Worm (Caenorhabditis elegans): ENCODE measurements around the gene col-152.

Gene col-152

ce11 chrV:10557094-10557493 lies 3.6 kb upstream of the col-152 start:
- TF ChIP-seq madf-2 (tag; optimal IDR thresholded peaks at IDR 0.05) (no peak), sdc-2 (tag; optimal IDR thresholded peaks at IDR 0.05) (no peak), ceh-30 (tag; optimal IDR thresholded peaks at IDR 0.05) (no peak), pag-3 (tag; optimal IDR thresholded peaks at IDR 0.05; ENCODE audit: borderline replicate concordance) (no peak), unc-42 (tag; optimal IDR thresholded peaks at IDR 0.05) (no peak), rnt-1 (tag; optimal IDR thresholded peaks at IDR 0.05) (no peak), mec-3 (tag; optimal IDR thresholded peaks at IDR 0.05; ENCODE audit: borderline replicate concordance) (no peak), ttx-3 (tag; optimal IDR thresholded peaks at IDR 0.05) (no peak), ref-2 (tag; optimal IDR thresholded peaks at IDR 0.05) (no peak), nhr-232 (tag; optimal IDR thresholded peaks at IDR 0.05) (no peak), pros-1 (tag; optimal IDR thresholded peaks at IDR 0.05) (no peak), nhr-11 (tag; optimal IDR thresholded peaks at IDR 0.05) (no peak), tbx-2 (tag; optimal IDR thresholded peaks at IDR 0.05) (no peak), elt-2 (tag; optimal IDR thresholded peaks at IDR 0.05) (no peak), syd-9 (tag; optimal IDR thresholded peaks at IDR 0.05) (no peak)

- TF ChIP-seq ceh-19 (GFP tag; optimal IDR thresholded peaks at IDR 0.05) (no peak), elt-4 (tag; optimal IDR thresholded peaks at IDR 0.05) (no peak), ceh-34 (tag; optimal IDR thresholded peaks at IDR 0.05) (no peak), pag-3 (tag; optimal IDR thresholded peaks at IDR 0.05; ENCODE audit: borderline replicate concordance) (no peak), ceh-18 (tag; optimal IDR thresholded peaks at IDR 0.05) (no peak), fkh-10 (GFP tag; optimal IDR thresholded peaks at IDR 0.05) (no peak), hlh-6 (tag; optimal IDR thresholded peaks at IDR 0.05) (no peak), pqm-1 (tag; optimal IDR thresholded peaks at IDR 0.05) (no peak), ahr-1 (tag; optimal IDR thresholded peaks at IDR 0.05) (no peak), K09A11.1 (tag; optimal IDR thresholded peaks at IDR 0.05; ENCODE audit: insufficient read depth) (no peak), elt-2 (tag; optimal IDR thresholded peaks at IDR 0.05) (no peak), unc-42 (tag; optimal IDR thresholded peaks at IDR 0.05) (no peak)
Measured at ce11 chrV:10557676-10558075, 3.0 kb upstream of the col-152 start, which contains the start of gene best-14. TSS of gene best-14 (plus strand) at chrV:10557976.

- TF ChIP-seq elt-4 (tag; optimal IDR thresholded peaks at IDR 0.05) (peak; percentile 50), ceh-31 (tag; optimal IDR thresholded peaks at IDR 0.05) (no peak), sdc-2 (tag; optimal IDR thresholded peaks at IDR 0.05) (no peak), ceh-9 (tag; optimal IDR thresholded peaks at IDR 0.05) (no peak)
Measured at ce11 chrV:10561632-10562031, 911 bp downstream of the col-152 start.

- TF ChIP-seq hlh-15 (tag; optimal IDR thresholded peaks at IDR 0.05) (no peak), hlh-30 (tag; optimal IDR thresholded peaks at IDR 0.05; ENCODE audit: insufficient read depth) (no peak), unc-55 (GFP tag; optimal IDR thresholded peaks at IDR 0.05) (no peak), hlh-13 (GFP tag; optimal IDR thresholded peaks at IDR 0.05) (no peak), che-1 (tag; optimal IDR thresholded peaks at IDR 0.05) (no peak)
Measured at ce11 chrV:10562817-10563216, 2.1 kb downstream of the col-152 start.

- TF ChIP-seq ets-4 (tag; optimal IDR thresholded peaks at IDR 0.05), result no peak
- no peak for TF ChIP-seq pros-1 (tag; optimal IDR thresholded peaks at IDR 0.05)
- no peak for TF ChIP-seq hlh-13 (GFP tag; optimal IDR thresholded peaks at IDR 0.05)
- TF ChIP-seq fax-1 (tag; optimal IDR thresholded peaks at IDR 0.05), result no peak
- no peak for TF ChIP-seq pag-3 (tag; optimal IDR thresholded peaks at IDR 0.05; ENCODE audit: borderline replicate concordance)
- TF ChIP-seq pha-2 (tag; optimal IDR thresholded peaks at IDR 0.05), result no peak
- TF ChIP-seq mec-3 (tag; optimal IDR thresholded peaks at IDR 0.05; ENCODE audit: borderline replicate concordance), result no peak
- TF ChIP-seq K09A11.1 (tag; optimal IDR thresholded peaks at IDR 0.05; ENCODE audit: insufficient read depth), result no peak
- no peak for TF ChIP-seq ref-2 (tag; optimal IDR thresholded peaks at IDR 0.05)
- no peak for TF ChIP-seq ahr-1 (tag; optimal IDR thresholded peaks at IDR 0.05)
- no peak for TF ChIP-seq ama-1 (optimal IDR thresholded peaks at IDR 0.05)
- TF ChIP-seq nhr-232 (tag; optimal IDR thresholded peaks at IDR 0.05), result no peak
- TF ChIP-seq gmeb-2 (tag; optimal IDR thresholded peaks at IDR 0.05), result no peak
- no peak for TF ChIP-seq T23F11.4 (GFP tag; optimal IDR thresholded peaks at IDR 0.05)
- no peak for TF ChIP-seq hlh-30 (tag; optimal IDR thresholded peaks at IDR 0.05; ENCODE audit: insufficient read depth)
- no peak for TF ChIP-seq lin-11 (tag; optimal IDR thresholded peaks at IDR 0.05)
- TF ChIP-seq ceh-18 (tag; optimal IDR thresholded peaks at IDR 0.05), result no peak
- TF ChIP-seq ttx-3 (tag; optimal IDR thresholded peaks at IDR 0.05), result no peak
Measured at ce11 chrV:10564140-10564539, 3.4 kb downstream of the col-152 start.

Measured in whole organism, late embryonic.